Worm (Caenorhabditis elegans): ENCODE data around the gene cope-1.

DNA sequence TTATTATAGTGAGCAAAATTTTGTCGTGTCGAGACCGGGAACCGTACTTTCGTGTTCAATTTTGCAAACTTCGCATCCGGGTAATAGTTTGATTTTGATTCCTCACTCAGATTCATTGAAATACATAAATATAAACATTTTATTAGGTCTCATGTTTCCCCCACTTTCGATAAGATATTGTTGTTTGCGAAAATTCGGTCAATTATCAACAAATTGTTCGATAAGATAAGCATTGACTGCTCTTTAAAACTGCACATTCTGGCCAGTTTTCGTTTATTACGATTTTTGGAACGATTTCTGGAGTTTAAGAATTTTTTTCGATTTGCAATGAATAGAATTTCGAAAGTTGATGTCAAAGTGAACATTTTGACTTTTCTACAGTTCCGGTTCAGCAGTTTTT is 37.4 kb upstream of the cope-1 start:
- TF ChIP-seq sox-2 (GFP tag; IDR thresholded peaks at IDR 0.05) (no peak), dve-1 (tag; optimal IDR thresholded peaks at IDR 0.05) (no peak), lin-11 (tag; optimal IDR thresholded peaks at IDR 0.05) (no peak), hlh-13 (GFP tag; optimal IDR thresholded peaks at IDR 0.05) (no peak), mec-3 (tag; optimal IDR thresholded peaks at IDR 0.05; ENCODE audit: borderline replicate concordance) (no peak), nhr-11 (tag; optimal IDR thresholded peaks at IDR 0.05) (no peak), nfya-1 (tag; optimal IDR thresholded peaks at IDR 0.05) (no peak), elt-2 (tag; optimal IDR thresholded peaks at IDR 0.05) (peak; percentile 92), ceh-18 (tag; optimal IDR thresholded peaks at IDR 0.05) (no peak), tbx-2 (tag; optimal IDR thresholded peaks at IDR 0.05) (no peak)

Measured in whole organism, late embryonic.